Fruit fly (Drosophila melanogaster): ENCODE results near the gene Ret.

DNA sequence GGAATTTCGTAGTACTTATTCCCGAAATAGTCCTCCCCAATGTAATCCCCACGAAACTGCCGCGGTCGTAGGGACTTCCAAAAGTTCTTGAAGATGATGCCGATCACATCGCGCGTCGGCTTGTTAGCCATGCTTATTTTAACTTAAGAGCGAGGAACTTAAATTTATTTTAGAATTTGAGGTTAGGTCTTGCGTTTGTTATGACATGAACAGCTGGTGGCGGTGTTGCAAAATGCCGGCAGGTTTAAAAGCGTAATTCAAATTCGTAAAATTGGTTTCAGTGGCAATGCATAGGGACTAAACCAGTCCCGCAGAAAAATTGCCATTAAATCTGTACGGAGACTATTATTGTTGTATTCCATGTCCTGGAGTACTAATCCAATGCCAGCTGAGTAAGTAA lies 32.1 kb downstream of the Ret start:
- TF ChIP-seq CG8478 (optimal IDR thresholded peaks at IDR 0.05) (no peak), CTCF (optimal IDR thresholded peaks at IDR 0.05) (no peak)

Measured in S2 (cell line).